Fruit fly (Drosophila melanogaster): ENCODE results near the gene CG3939.

Gene CG3939

DNA sequence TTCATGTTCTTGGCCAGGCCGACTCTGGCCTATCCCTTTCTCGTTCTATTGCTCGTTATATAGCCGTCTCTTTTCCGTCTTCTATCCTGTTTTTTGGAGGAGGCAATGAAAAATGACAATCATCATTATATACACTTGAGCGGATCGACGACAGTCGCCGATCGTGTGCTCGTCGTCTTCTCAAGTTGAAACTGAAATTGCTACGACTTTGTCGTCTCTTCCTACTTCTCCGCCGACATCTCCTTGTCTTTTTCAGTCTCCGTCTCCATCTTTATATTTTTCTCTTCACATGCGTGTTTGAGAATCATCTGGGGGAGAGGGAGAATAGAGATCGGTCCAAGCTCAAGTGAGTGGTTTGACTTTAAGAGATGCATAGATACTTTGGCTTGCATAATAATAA lies 34.0 kb upstream of the CG3939 start:
- TF ChIP-seq dsx (GFP tag; optimal IDR thresholded peaks at IDR 0.05; ENCODE audit: poor library complexity, severe bottlenecking) (peak; percentile 61), Eip78C (GFP tag) (peak; percentile 4), CG6163 (GFP tag; IDR thresholded peaks at IDR 0.05) (0 out of 3 replicates have a peak, but pooled peaks have one; percentile 8), svp (GFP tag) (no peak)

DNA sequence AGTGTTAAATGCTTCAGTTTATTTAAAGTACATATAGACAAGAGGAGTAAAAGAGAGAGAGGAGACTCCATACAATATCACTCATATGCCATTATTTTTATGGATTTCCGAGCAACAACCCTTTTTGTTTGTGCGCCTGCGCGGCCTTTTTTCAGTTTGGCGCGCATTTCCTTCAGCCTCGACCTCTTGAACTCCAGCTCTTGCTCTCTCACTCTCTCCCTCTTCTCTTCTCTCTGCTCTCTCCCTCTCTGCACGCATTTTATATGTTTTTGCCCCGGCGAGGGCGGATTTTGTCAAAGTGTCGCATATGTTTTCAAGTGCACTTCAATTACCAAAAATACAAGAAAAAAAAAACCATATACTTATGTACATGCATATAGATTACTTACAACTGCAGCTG lies 32.7 kb upstream of the CG3939 start:
- TF ChIP-seq cyc (GFP tag; optimal IDR thresholded peaks at IDR 0.05) (no peak), Eip78C (GFP tag) (peak; percentile 4)

dm6 chrX:3143235-3144030 lies 31.4 kb upstream of the CG3939 start:
- TF ChIP-seq OdsH (GFP tag; optimal IDR thresholded peaks at IDR 0.05) (peak; percentile 4), dsx (GFP tag; optimal IDR thresholded peaks at IDR 0.05; ENCODE audit: poor library complexity, severe bottlenecking) (no peak), CG32006 (GFP tag; optimal IDR thresholded peaks at IDR 0.05) (peak; percentile 62), Eip93F (GFP tag; optimal IDR thresholded peaks at IDR 0.05) (no peak), CG10669 (GFP tag; optimal IDR thresholded peaks at IDR 0.05) (peak; percentile 5), CG10631 (GFP tag; optimal IDR thresholded peaks at IDR 0.05) (no peak), CG3032 (tag; optimal IDR thresholded peaks at IDR 0.05) (no peak), pdm3 (GFP tag; optimal IDR thresholded peaks at IDR 0.05) (peak; percentile 32), CG6854 (GFP tag; optimal IDR thresholded peaks at IDR 0.05) (no peak), CG8632 (GFP tag; optimal IDR thresholded peaks at IDR 0.05) (no peak), fkh (GFP tag; optimal IDR thresholded peaks at IDR 0.05) (no peak), CG31627 (GFP tag; optimal IDR thresholded peaks at IDR 0.05) (no peak), cyc (GFP tag; optimal IDR thresholded peaks at IDR 0.05) (no peak), Ets21C (GFP tag; optimal IDR thresholded peaks at IDR 0.05) (no peak), spab (GFP tag; optimal IDR thresholded peaks at IDR 0.05) (no peak), CG4318 (GFP tag; optimal IDR thresholded peaks at IDR 0.05) (peak; percentile 29), vri (GFP tag; optimal IDR thresholded peaks at IDR 0.05) (no peak), CG9139 (GFP tag; optimal IDR thresholded peaks at IDR 0.05) (no peak), CG7368 (GFP tag; optimal IDR thresholded peaks at IDR 0.05) (no peak), Sox15 (GFP tag; optimal IDR thresholded peaks at IDR 0.05) (no peak), dac (GFP tag; optimal IDR thresholded peaks at IDR 0.05) (no peak), Hr4 (GFP tag; optimal IDR thresholded peaks at IDR 0.05) (peak; percentile 57), Eip78C (GFP tag) (peak; percentile 77), CG11294 (GFP tag; IDR thresholded peaks at IDR 0.05) (no peak), CG6276 (GFP tag; optimal IDR thresholded peaks at IDR 0.05) (peak; percentile 17), achi (GFP tag; optimal IDR thresholded peaks at IDR 0.05) (peak; percentile 24), Eip75B (GFP tag; optimal IDR thresholded peaks at IDR 0.05) (no peak), CG6792 (GFP tag; optimal IDR thresholded peaks at IDR 0.05) (no peak), fd59A (GFP tag; optimal IDR thresholded peaks at IDR 0.05) (no peak), Hr39 (GFP tag; optimal IDR thresholded peaks at IDR 0.05) (no peak), Lpt (GFP tag; optimal IDR thresholded peaks at IDR 0.05) (peak; percentile 6), Gug (GFP tag; IDR thresholded peaks at IDR 0.05) (peak; percentile 18; the same call in 1 of the 2 replicates), Met (GFP tag; optimal IDR thresholded peaks at IDR 0.05) (peak; percentile 2), net (GFP tag; optimal IDR thresholded peaks at IDR 0.05) (peak; percentile 22), CG11762 (GFP tag; optimal IDR thresholded peaks at IDR 0.05; ENCODE audit: insufficient read depth) (peak; percentile 19), acj6 (GFP tag; optimal IDR thresholded peaks at IDR 0.05) (no peak), CG11902 (GFP tag; optimal IDR thresholded peaks at IDR 0.05) (no peak), topi (GFP tag; optimal IDR thresholded peaks at IDR 0.05) (no peak), CG6808 (GFP tag; optimal IDR thresholded peaks at IDR 0.05) (no peak), CG16779 (tag; optimal IDR thresholded peaks at IDR 0.05) (no peak), Smox (GFP tag; optimal IDR thresholded peaks at IDR 0.05) (no peak), CG8119 (GFP tag; IDR thresholded peaks at IDR 0.05) (peak; percentile 52; the same call in 2 of the 3 replicates), ss (GFP tag; optimal IDR thresholded peaks at IDR 0.05) (no peak), esn (GFP tag; optimal IDR thresholded peaks at IDR 0.05) (peak; percentile 30)

Data from whole organism, prepupa.